Worm (Caenorhabditis elegans): ENCODE measurements around the gene ZK546.19.

- no peak for TF ChIP-seq aly-1 (tag; optimal IDR thresholded peaks at IDR 0.05)
- no peak for TF ChIP-seq F13C5.2 (tag; optimal IDR thresholded peaks at IDR 0.05)
- no peak for TF ChIP-seq pes-1 (GFP tag; IDR thresholded peaks at IDR 0.05)
- no peak for TF ChIP-seq ama-1 (optimal IDR thresholded peaks at IDR 0.05)
- TF ChIP-seq hmbx-1 (tag; optimal IDR thresholded peaks at IDR 0.05) = no peak
- TF ChIP-seq flt-1 (GFP tag; IDR thresholded peaks at IDR 0.05) = no peak
- no peak for TF ChIP-seq tbx-37 (GFP tag; conservative IDR thresholded peaks at IDR 0.05)
These were observed 6.6 kb upstream of the ZK546.19 start, which contains the start of gene gst-30 for ce11 chrII:4934954-4935353.
